Fruit fly (Drosophila melanogaster): ENCODE results near the gene Cpr30F.

Gene Cpr30F

DNA sequence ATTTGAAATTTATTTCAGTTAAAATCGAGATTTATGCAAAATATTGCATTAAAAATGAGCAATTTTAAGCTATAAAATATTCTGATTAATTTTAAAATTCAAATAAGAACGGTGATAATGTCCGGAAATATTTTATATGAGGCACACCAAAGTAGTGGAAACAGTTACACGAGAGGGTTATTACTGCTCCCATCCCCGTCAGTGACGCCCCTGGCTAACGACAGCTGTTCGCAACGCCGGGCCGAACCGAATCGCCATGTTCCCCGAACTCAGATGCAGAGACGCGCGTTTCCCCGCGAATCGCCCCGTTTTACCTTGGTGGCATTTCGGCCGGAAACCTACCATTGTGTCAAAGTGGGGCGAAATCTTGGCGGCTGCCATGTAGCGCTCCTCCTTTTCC is 21.2 kb downstream of the Cpr30F start:
- TF ChIP-seq HLH106 (tag; optimal IDR thresholded peaks at IDR 0.05) (peak; percentile 26), fru (GFP tag; optimal IDR thresholded peaks at IDR 0.05) (peak; percentile 20), Jra (GFP tag; optimal IDR thresholded peaks at IDR 0.05) (no peak), Sp1 (GFP tag; optimal IDR thresholded peaks at IDR 0.05) (peak; percentile 9), Mio (GFP tag; optimal IDR thresholded peaks at IDR 0.05) (no peak), woc (GFP tag; optimal IDR thresholded peaks at IDR 0.05) (no peak), ey (GFP tag; optimal IDR thresholded peaks at IDR 0.05) (peak; percentile 7), Rel (GFP tag; optimal IDR thresholded peaks at IDR 0.05) (no peak), Rel (tag; optimal IDR thresholded peaks at IDR 0.05) (peak; percentile 87), Myc (optimal IDR thresholded peaks at IDR 0.05) (no peak), Dfd (GFP tag; optimal IDR thresholded peaks at IDR 0.05) (no peak), foxo (GFP tag; optimal IDR thresholded peaks at IDR 0.05) (peak in 1 of 2 experiments; percentile 28), dsf (GFP tag; optimal IDR thresholded peaks at IDR 0.05; ENCODE audit: borderline replicate concordance) (no peak), dmrt93B (GFP tag; optimal IDR thresholded peaks at IDR 0.05) (no peak), h (GFP tag; optimal IDR thresholded peaks at IDR 0.05) (peak; percentile 31), rgr (GFP tag; optimal IDR thresholded peaks at IDR 0.05) (no peak), Dif (GFP tag; optimal IDR thresholded peaks at IDR 0.05; ENCODE audit: partially characterized antibody) (no peak), jim (GFP tag; optimal IDR thresholded peaks at IDR 0.05) (no peak), OdsH (GFP tag; optimal IDR thresholded peaks at IDR 0.05) (no peak), N (GFP tag; optimal IDR thresholded peaks at IDR 0.05) (no peak), brk (GFP tag; optimal IDR thresholded peaks at IDR 0.05) (no peak), lola (GFP tag; optimal IDR thresholded peaks at IDR 0.05) (no peak), tai (GFP tag; optimal IDR thresholded peaks at IDR 0.05) (no peak), Hr83 (GFP tag; optimal IDR thresholded peaks at IDR 0.05; ENCODE audit: poor library complexity, severe bottlenecking) (no peak), Hnf4 (GFP tag; optimal IDR thresholded peaks at IDR 0.05) (peak; percentile 2)

- TF ChIP-seq Rel (GFP tag; optimal IDR thresholded peaks at IDR 0.05) = no peak
- TF ChIP-seq Rel (tag; optimal IDR thresholded peaks at IDR 0.05) = no peak
- TF ChIP-seq dmrt93B (GFP tag; optimal IDR thresholded peaks at IDR 0.05) = no peak
- no peak for TF ChIP-seq GATAd (GFP tag; optimal IDR thresholded peaks at IDR 0.05)
- TF ChIP-seq CrebA (GFP tag; optimal IDR thresholded peaks at IDR 0.05; ENCODE audit: borderline replicate concordance) = no peak
- no peak for TF ChIP-seq Myc (optimal IDR thresholded peaks at IDR 0.05)
- TF ChIP-seq sv (GFP tag; optimal IDR thresholded peaks at IDR 0.05) = no peak
- TF ChIP-seq HLH106 (tag; optimal IDR thresholded peaks at IDR 0.05) = no peak
- TF ChIP-seq Jra (GFP tag; optimal IDR thresholded peaks at IDR 0.05) = no peak
- TF ChIP-seq tai (GFP tag; optimal IDR thresholded peaks at IDR 0.05) = no peak
- TF ChIP-seq OdsH (GFP tag; optimal IDR thresholded peaks at IDR 0.05) = no peak
- no peak for TF ChIP-seq CG32264 (GFP tag; optimal IDR thresholded peaks at IDR 0.05)
- TF ChIP-seq dsf (GFP tag; optimal IDR thresholded peaks at IDR 0.05; ENCODE audit: borderline replicate concordance) = no peak
- no peak for TF ChIP-seq CG9705 (GFP tag; optimal IDR thresholded peaks at IDR 0.05)
- TF ChIP-seq Hr83 (GFP tag; optimal IDR thresholded peaks at IDR 0.05; ENCODE audit: poor library complexity, severe bottlenecking) = no peak
- no peak for TF ChIP-seq Hr78 (GFP tag; optimal IDR thresholded peaks at IDR 0.05)
- TF ChIP-seq lola (GFP tag; optimal IDR thresholded peaks at IDR 0.05) = no peak
- TF ChIP-seq Mio (GFP tag; optimal IDR thresholded peaks at IDR 0.05) = no peak
- TF ChIP-seq sage (GFP tag; optimal IDR thresholded peaks at IDR 0.05) = no peak
- no peak for TF ChIP-seq fru (GFP tag; optimal IDR thresholded peaks at IDR 0.05)
- TF ChIP-seq Sp1 (GFP tag; optimal IDR thresholded peaks at IDR 0.05) = no peak
- no peak for TF ChIP-seq br (GFP tag; optimal IDR thresholded peaks at IDR 0.05)
- TF ChIP-seq N (GFP tag; optimal IDR thresholded peaks at IDR 0.05) = no peak
- no peak for TF ChIP-seq ey (GFP tag; optimal IDR thresholded peaks at IDR 0.05)
- TF ChIP-seq Vsx2 (GFP tag; optimal IDR thresholded peaks at IDR 0.05; ENCODE audit: partially characterized antibody) = no peak
- TF ChIP-seq h (GFP tag; optimal IDR thresholded peaks at IDR 0.05) = peak; percentile 27
- no peak for TF ChIP-seq Abd-B (GFP tag; optimal IDR thresholded peaks at IDR 0.05)
- no peak for TF ChIP-seq pan (optimal IDR thresholded peaks at IDR 0.05)
- TF ChIP-seq dl (GFP tag; optimal IDR thresholded peaks at IDR 0.05; ENCODE audit: insufficient read depth in 1 of 2, partially characterized antibody in 2 of 2) = peak; percentile 41 to 59
- TF ChIP-seq psq (GFP tag; optimal IDR thresholded peaks at IDR 0.05) = no peak
- no peak for TF ChIP-seq Hnf4 (GFP tag; optimal IDR thresholded peaks at IDR 0.05)
- TF ChIP-seq Dif (GFP tag; optimal IDR thresholded peaks at IDR 0.05; ENCODE audit: partially characterized antibody) = peak; percentile 82
- no peak for TF ChIP-seq jim (GFP tag; optimal IDR thresholded peaks at IDR 0.05)
- TF ChIP-seq foxo (GFP tag; optimal IDR thresholded peaks at IDR 0.05) = peak in 1 of 2 experiments; percentile 6
Observed at dm6 chr2L:9908468-9908967, 24.4 kb downstream of the Cpr30F start, which contains the start of gene CG13124. Gene CG13124 (minus strand): TSS chr2L:9908633.
